Worm (Caenorhabditis elegans): ENCODE measurements around the gene clec-72.

The clec-72 gene

ce11 chrIV:3977965-3978523 lies 33.4 kb downstream of the clec-72 start, which contains the start of gene srh-220:
Gene srh-220 (minus strand): TSS chrIV:3978015.
- TF ChIP-seq him-1 (tag; optimal IDR thresholded peaks at IDR 0.05) (no peak), dao-5 (tag; optimal IDR thresholded peaks at IDR 0.05) (no peak), W03F9.2 (tag; optimal IDR thresholded peaks at IDR 0.05) (no peak)

ce11 chrIV:3979525-3979924 lies 34.9 kb downstream of the clec-72 start, which contains the start of gene srh-222:
Gene srh-222 (plus strand): TSS chrIV:3979825.
- no peak for TF ChIP-seq dao-5 (tag; optimal IDR thresholded peaks at IDR 0.05)
- no peak for TF ChIP-seq him-1 (tag; optimal IDR thresholded peaks at IDR 0.05)
- TF ChIP-seq W03F9.2 (tag; optimal IDR thresholded peaks at IDR 0.05), result no peak

- no peak for TF ChIP-seq him-1 (tag; optimal IDR thresholded peaks at IDR 0.05)
- no peak for TF ChIP-seq W03F9.2 (tag; optimal IDR thresholded peaks at IDR 0.05)
- TF ChIP-seq dao-5 (tag; optimal IDR thresholded peaks at IDR 0.05), result no peak
Observed at ce11 chrIV:3981601-3982000, 37.0 kb downstream of the clec-72 start, which contains the start of gene srh-223. Gene srh-223 (plus strand): TSS chrIV:3981901.

- TF ChIP-seq him-1 (tag; optimal IDR thresholded peaks at IDR 0.05), result no peak
Observed at ce11 chrIV:3988132-3988531, 43.5 kb downstream of the clec-72 start.

ce11 chrIV:3988638-3989152 lies 44.1 kb downstream of the clec-72 start, which contains the start of gene clec-78:
Gene clec-78 (plus strand): TSS chrIV:3989102.
- TF ChIP-seq W03F9.2 (tag; optimal IDR thresholded peaks at IDR 0.05) (no peak), him-1 (tag; optimal IDR thresholded peaks at IDR 0.05) (no peak), dao-5 (tag; optimal IDR thresholded peaks at IDR 0.05) (no peak)

- no peak for TF ChIP-seq W03F9.2 (tag; optimal IDR thresholded peaks at IDR 0.05)
- TF ChIP-seq him-1 (tag; optimal IDR thresholded peaks at IDR 0.05), result no peak
- no peak for TF ChIP-seq dao-5 (tag; optimal IDR thresholded peaks at IDR 0.05)
Observed at ce11 chrIV:3993292-3993691, 48.7 kb downstream of the clec-72 start, which contains the start of gene F47C12.6. Gene F47C12.6 (minus strand): TSS chrIV:3993392.

ce11 chrIV:3994318-3994717 lies 49.7 kb downstream of the clec-72 start, which contains the start of gene F47C12.13:
Gene F47C12.13 (minus strand): TSS chrIV:3994418.
- no peak for TF ChIP-seq W03F9.2 (tag; optimal IDR thresholded peaks at IDR 0.05)
- no peak for TF ChIP-seq him-1 (tag; optimal IDR thresholded peaks at IDR 0.05)
- TF ChIP-seq dao-5 (tag; optimal IDR thresholded peaks at IDR 0.05), result no peak

ce11 chrIV:3995384-3995783 lies 50.8 kb downstream of the clec-72 start, which contains the start of gene F47C12.7:
Gene F47C12.7 (minus strand): TSS chrIV:3995484.
- TF ChIP-seq W03F9.2 (tag; optimal IDR thresholded peaks at IDR 0.05) (no peak), him-1 (tag; optimal IDR thresholded peaks at IDR 0.05) (no peak), dao-5 (tag; optimal IDR thresholded peaks at IDR 0.05) (no peak)

Measured in whole organism, L4/young adult.